Worm (Caenorhabditis elegans) whole organism, young adult: ENCODE measurements around the gene F13A7.11.

Experiments used
- ama-1 ChIP-seq, 3 experiments: fragments of 150-350 bp in 1 of 3; sonication (generic microtip) in 2 of 3; optimal IDR thresholded peaks; 2 replicates each; lab custom pipeline; 2014 to 2018; ENCODE audit warnings: missing biosample characterization in 2 of 3, missing genetic modification characterization in 2 of 3, missing genetic modification reagents in 2 of 3
- aptf-3 ChIP-seq: fragments of 200-800 bp; sonication (Bioruptor generic); IDR thresholded peaks from 2 replicates; pipeline ENCODE4 v1.3.6; 2022; ENCODE audit warnings: missing genetic modification characterization, missing compliant biosample characterization
- chd-7 ChIP-seq: sonication (generic microtip); optimal IDR thresholded peaks from 2 replicates; lab custom pipeline; 2016; ENCODE audit warnings: mild to moderate bottlenecking, missing genetic modification characterization, moderate library complexity, missing compliant biosample characterization
- egl-18 ChIP-seq: fragments of 200-800 bp; sonication (Bioruptor generic); IDR thresholded peaks from 2 replicates; pipeline ENCODE4 v1.3.6; 2022; ENCODE audit warnings: missing genetic modification reagents, missing genetic modification characterization, missing compliant biosample characterization
- mel-28 ChIP-seq: sonication (generic microtip); optimal IDR thresholded peaks from 2 replicates; lab custom pipeline; 2016; ENCODE audit warnings: borderline replicate concordance, mild to moderate bottlenecking, missing genetic modification characterization, missing compliant biosample characterization
- nfya-2 ChIP-seq: fragments of 200-800 bp; sonication (Bioruptor generic); IDR thresholded peaks from 2 replicates; pipeline ENCODE4 v1.3.6; 2022; ENCODE audit warnings: missing genetic modification reagents, missing genetic modification characterization, missing compliant biosample characterization
- nfyb-1 ChIP-seq: fragments of 200-800 bp; sonication (Bioruptor generic); IDR thresholded peaks from 2 replicates; pipeline ENCODE4 v1.3.6; 2022; ENCODE audit warnings: missing genetic modification reagents, missing genetic modification characterization, missing compliant biosample characterization
- nhr-179 ChIP-seq: sonication (generic microtip); optimal IDR thresholded peaks from 2 replicates; lab custom pipeline; 2016; ENCODE audit warnings: mild to moderate bottlenecking, missing genetic modification characterization, missing compliant biosample characterization
- snpc-1.1 ChIP-seq: sonication (generic microtip); optimal IDR thresholded peaks from 2 replicates; lab custom pipeline; 2017; ENCODE audit warnings: missing genetic modification characterization, mild to moderate bottlenecking, missing compliant biosample characterization, antibody characterized with exemption, moderate library complexity, missing genotype, missing genetic modification reagents; ENCODE audit not compliant: insufficient read depth
- snpc-4 ChIP-seq, 5 experiments: fragments of 150-350 bp in 1 of 5; sonication (generic microtip) in 4 of 5; optimal IDR thresholded peaks; 2 replicates each; lab custom pipeline; 2014 to 2018; ENCODE audit warnings: missing genetic modification characterization in 5 of 5, missing biosample characterization in 3 of 5, antibody characterized with exemption in 2 of 5, mild to moderate bottlenecking in 2 of 5, missing compliant biosample characterization in 2 of 5, missing genotype in 2 of 5, moderate library complexity in 2 of 5, missing genetic modification reagents in 1 of 5
- sptf-2 ChIP-seq: fragments of 200-800 bp; sonication (Bioruptor generic); optimal IDR thresholded peaks from 2 replicates; lab custom pipeline; 2018; ENCODE audit warnings: mild to moderate bottlenecking, missing genetic modification characterization, missing compliant biosample characterization
- unc-62 ChIP-seq: fragments of 150-350 bp; optimal IDR thresholded peaks from 2 replicates; lab custom pipeline; 2014; ENCODE audit warnings: missing biosample characterization, missing genetic modification reagents, missing genetic modification characterization
- ztf-28 ChIP-seq: fragments of 200-800 bp; sonication (Bioruptor generic); IDR thresholded peaks from 2 replicates; pipeline ENCODE4 v1.3.6; 2022; ENCODE audit warnings: missing genetic modification reagents, missing genetic modification characterization, missing compliant biosample characterization

- TF ChIP-seq nfya-2 (GFP tag; lab: Robert Waterston, UW) (no peak), chd-7 (no peak), sptf-2 (GFP tag; lab: Kevin White, UChicago) (no peak), nhr-179 (tag; lab: Kevin White, UChicago) (no peak), aptf-3 (GFP tag; lab: Robert Waterston, UW) (no peak), mel-28 (tag; lab: Kevin White, UChicago) (no peak), snpc-1.1 (tag; lab: Kevin White, UChicago) (no peak), nfyb-1 (GFP tag; lab: Robert Waterston, UW) (no peak), egl-18 (GFP tag; lab: Robert Waterston, UW) (no peak), snpc-4 (GFP tag; optimal IDR thresholded peaks at IDR 0.05; lab: Kevin White, UChicago) (no peak), snpc-4 (tag; optimal IDR thresholded peaks at IDR 0.05; lab: Kevin White, UChicago) (no peak), ama-1 (optimal IDR thresholded peaks at IDR 0.05; lab: Kevin White, UChicago) (no peak), ama-1 (GFP tag; optimal IDR thresholded peaks at IDR 0.05; lab: Kevin White, UChicago) (no peak), unc-62 (GFP tag; lab: Kevin White, UChicago) (no peak), ztf-28 (GFP tag; lab: Robert Waterston, UW) (no peak)
These were observed 12.6 kb upstream of the F13A7.11 start, which contains the start of gene F26D2.3 for ce11 chrV:16407663-16408062.
